Worm (Caenorhabditis elegans) whole organism, early embryonic: Measurements from ENCODE around the gene T05C7.7.

Source experiments
- B0310.2 ChIP-seq: sonication (generic microtip); optimal IDR thresholded peaks from 2 replicates; lab custom pipeline; 2016; ENCODE audit warnings: mild to moderate bottlenecking, missing genetic modification characterization, missing compliant biosample characterization
- aly-1 ChIP-seq: sonication (generic microtip); optimal IDR thresholded peaks from 2 replicates; lab custom pipeline; 2016; ENCODE audit warnings: missing genetic modification characterization, missing compliant biosample characterization
- ama-1 ChIP-seq: fragments of 150-350 bp; optimal IDR thresholded peaks from 2 replicates; lab custom pipeline; 2014
- ceh-13 ChIP-seq: fragments of 200-800 bp; sonication (Bioruptor generic); optimal IDR thresholded peaks from 2 replicates; lab custom pipeline; 2018; ENCODE audit warnings: mild to moderate bottlenecking, missing genetic modification characterization, missing compliant biosample characterization
- ceh-36 ChIP-seq: sonication (generic microtip); optimal IDR thresholded peaks from 2 replicates; lab custom pipeline; 2016; ENCODE audit warnings: missing genetic modification characterization, inconsistent platforms, missing compliant biosample characterization
- ets-7 ChIP-seq: sonication (generic microtip); optimal IDR thresholded peaks from 2 replicates; lab custom pipeline; 2016; ENCODE audit warnings: missing genotype, missing genetic modification characterization, missing compliant biosample characterization
- flt-1 ChIP-seq: fragments of 200-800 bp; sonication (Bioruptor generic); IDR thresholded peaks from 2 replicates; pipeline ENCODE4 v1.3.6; 2022; ENCODE audit warnings: missing genetic modification characterization, missing compliant biosample characterization
- hmbx-1 ChIP-seq: sonication (generic microtip); optimal IDR thresholded peaks from 2 replicates; lab custom pipeline; 2016; ENCODE audit warnings: mild to moderate bottlenecking, missing genetic modification characterization, missing compliant biosample characterization
- hmg-4 ChIP-seq: fragments of 200-800 bp; sonication (Bioruptor generic); optimal IDR thresholded peaks from 2 replicates; lab custom pipeline; 2018; ENCODE audit warnings: mild to moderate bottlenecking, missing genetic modification characterization, missing compliant biosample characterization
- hnd-1 ChIP-seq: sonication (generic microtip); optimal IDR thresholded peaks from 2 replicates; lab custom pipeline; 2016; ENCODE audit warnings: missing genetic modification characterization, missing compliant biosample characterization
- sea-1 ChIP-seq: fragments of 200-800 bp; sonication (Bioruptor generic); conservative IDR thresholded peaks from 2 replicates; pipeline ENCODE4 v1.3.6; 2022; ENCODE audit warnings: missing genetic modification characterization, missing compliant biosample characterization
- tbx-37 ChIP-seq: fragments of 200-800 bp; sonication (Bioruptor generic); conservative IDR thresholded peaks from 2 replicates; pipeline ENCODE4 v1.3.6; 2022; ENCODE audit warnings: missing genetic modification reagents, missing genetic modification characterization, missing compliant biosample characterization
- tra-4 ChIP-seq: sonication (generic microtip); optimal IDR thresholded peaks from 2 replicates; lab custom pipeline; 2017; ENCODE audit warnings: missing genetic modification characterization, missing compliant biosample characterization

DNA sequence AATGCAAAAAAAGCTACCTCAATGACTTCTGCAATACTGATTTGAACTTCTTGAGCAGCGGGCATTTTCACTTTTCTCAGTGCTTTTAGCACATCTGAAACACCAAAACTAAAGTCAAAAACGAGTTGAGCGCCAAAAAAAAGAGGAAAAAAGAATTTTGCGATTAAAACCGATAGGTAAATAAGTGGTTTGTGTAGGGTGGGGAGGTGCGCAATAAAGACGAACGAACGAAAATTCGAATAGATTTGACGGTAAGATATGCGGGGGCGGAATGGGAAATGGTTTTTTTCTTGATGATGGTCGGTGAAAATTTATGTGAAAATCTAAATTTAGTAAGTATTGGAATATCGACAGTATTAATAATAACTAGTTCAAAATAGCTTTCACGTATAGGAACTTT, 12.8 kb upstream of the T05C7.7 start, which contains the start of gene frm-5.1:
- TF ChIP-seq ceh-13 (GFP tag; lab: Kevin White, UChicago): no peak
- TF ChIP-seq flt-1 (GFP tag; lab: Robert Waterston, UW): no peak
- TF ChIP-seq ama-1 (lab: Kevin White, UChicago): no peak
- TF ChIP-seq tra-4 (tag; lab: Kevin White, UChicago): no peak
- TF ChIP-seq B0310.2 (tag; lab: Kevin White, UChicago): no peak
- no peak for TF ChIP-seq aly-1 (tag; lab: Kevin White, UChicago)
- TF ChIP-seq hnd-1: no peak
- TF ChIP-seq hmg-4: no peak
- TF ChIP-seq tbx-37 (GFP tag; lab: Robert Waterston, UW): no peak
- TF ChIP-seq ceh-36: no peak
- TF ChIP-seq hmbx-1 (tag; lab: Kevin White, UChicago): no peak
- TF ChIP-seq ets-7 (tag; lab: Kevin White, UChicago): no peak
- TF ChIP-seq sea-1 (GFP tag; lab: Robert Waterston, UW): no peak
